Worm (Caenorhabditis elegans): Measurements from ENCODE around the gene C08E8.10.
A peak's percentile ranks its signal among the peaks of the same experiment; 100 is the strongest.

The C08E8.10 gene

DNA sequence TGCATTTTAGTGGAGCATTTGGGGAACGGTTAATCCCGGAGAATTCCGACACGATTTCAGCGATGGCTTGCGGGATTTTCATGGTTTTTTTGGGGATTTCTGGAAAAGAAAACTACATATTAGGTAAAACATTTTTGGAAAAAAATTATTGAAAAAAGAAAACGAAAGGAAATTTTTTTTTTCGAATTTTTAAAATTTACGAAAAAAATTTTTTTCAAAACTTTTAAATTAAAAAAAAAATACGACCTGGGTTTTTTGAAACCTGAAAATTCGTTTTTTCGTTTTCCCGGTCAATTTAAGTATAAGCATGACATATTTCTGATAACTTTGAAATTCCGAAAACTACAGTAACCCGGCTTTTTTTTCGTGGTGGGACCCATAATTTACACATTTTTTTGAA, at the start of gene C08E8.10:
Gene C08E8.10, minus strand, starts transcription at position 101 of the 400 bp plus-strand sequence.
- TF ChIP-seq nhr-111 (GFP tag; optimal IDR thresholded peaks at IDR 0.05) (no peak), jun-1 (tag; optimal IDR thresholded peaks at IDR 0.05) (no peak), spr-3 (GFP tag; optimal IDR thresholded peaks at IDR 0.05) (no peak)

DNA sequence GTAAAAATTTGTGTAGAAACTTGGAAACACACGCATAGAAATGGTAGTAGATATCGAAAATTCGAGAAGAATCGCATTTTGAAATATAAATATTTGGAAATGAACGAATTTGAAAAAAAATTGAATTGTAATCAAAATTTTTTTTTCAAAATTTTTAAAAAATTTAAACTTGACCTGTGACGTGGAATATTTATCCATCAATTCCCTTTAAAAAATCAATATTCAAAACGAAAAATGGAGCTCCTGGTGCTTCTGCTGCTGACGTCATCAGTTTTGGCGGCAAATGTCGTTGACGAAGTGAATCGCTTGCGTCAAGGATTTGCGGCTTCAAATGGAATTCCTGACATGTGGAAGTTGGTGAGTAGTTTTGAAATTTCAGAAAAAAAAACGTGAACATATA, 49.3 kb upstream of the C08E8.10 start, which contains the start of the genes Y51A2B.4 and Y51A2B.5:
Gene Y51A2B.4, minus strand, starts transcription at position 101 of the 400 bp plus-strand sequence.
Gene Y51A2B.5, plus strand, starts transcription at position 232 of the 400 bp plus-strand sequence.
- no peak for TF ChIP-seq Y48G9A.11 (GFP tag; IDR thresholded peaks at IDR 0.05)
- no peak for TF ChIP-seq dve-1 (tag; optimal IDR thresholded peaks at IDR 0.05; ENCODE audit: insufficient read depth)
- TF ChIP-seq sdz-12 (GFP tag; optimal IDR thresholded peaks at IDR 0.05), result no peak
- no peak for TF ChIP-seq Y75B8A.6 (GFP tag; IDR thresholded peaks at IDR 0.05)
- no peak for TF ChIP-seq T20F7.1 (GFP tag; optimal IDR thresholded peaks at IDR 0.05)
- no peak for TF ChIP-seq lin-38 (GFP tag; IDR thresholded peaks at IDR 0.05)
- no peak for TF ChIP-seq mxl-2 (GFP tag; conservative IDR thresholded peaks at IDR 0.05)
- no peak for TF ChIP-seq nhr-111 (GFP tag; optimal IDR thresholded peaks at IDR 0.05)
- no peak for TF ChIP-seq zfp-2 (tag; optimal IDR thresholded peaks at IDR 0.05)
- TF ChIP-seq mxl-3 (GFP tag; optimal IDR thresholded peaks at IDR 0.05), result no peak

DNA sequence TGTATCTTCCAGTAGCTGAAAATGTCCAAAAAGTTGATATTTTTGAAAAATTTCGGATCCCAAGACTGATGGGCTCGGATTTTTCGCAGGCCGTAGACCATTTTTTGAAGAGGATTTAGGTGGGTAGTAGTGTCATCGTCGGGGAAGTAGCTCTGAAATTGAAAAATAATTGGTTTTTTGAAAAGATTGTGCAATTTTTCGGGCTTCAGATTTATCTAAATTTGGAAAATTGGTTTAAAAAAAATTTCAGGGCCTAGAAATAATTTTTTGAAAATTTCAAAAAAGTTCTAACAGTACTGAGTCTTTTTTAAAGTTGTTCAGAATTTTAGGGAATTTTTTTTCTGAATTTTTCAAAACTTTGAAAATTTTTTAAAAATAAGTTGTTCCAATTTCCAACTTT, 42.9 kb upstream of the C08E8.10 start, which contains the start of gene nhr-288:
Gene nhr-288, minus strand, starts transcription at position 101 of the 400 bp plus-strand sequence.
- TF ChIP-seq D1046.2 (GFP tag; IDR thresholded peaks at IDR 0.05), result no peak
- no peak for TF ChIP-seq hmg-1.1 (GFP tag; IDR thresholded peaks at IDR 0.05)
- TF ChIP-seq jun-1 (tag; optimal IDR thresholded peaks at IDR 0.05), result no peak
- no peak for TF ChIP-seq egl-27 (tag; optimal IDR thresholded peaks at IDR 0.05)
- TF ChIP-seq nhr-76 (tag; optimal IDR thresholded peaks at IDR 0.05), result no peak
- no peak for TF ChIP-seq Y105C5A.15 (GFP tag; IDR thresholded peaks at IDR 0.05)
- TF ChIP-seq unc-62 (GFP tag; optimal IDR thresholded peaks at IDR 0.05 in 1 of 2), result peak in 1 of 2 experiments; percentile 9
- no peak for TF ChIP-seq unc-62 (tag; optimal IDR thresholded peaks at IDR 0.05)
- no peak for TF ChIP-seq spr-3 (GFP tag; optimal IDR thresholded peaks at IDR 0.05)

DNA sequence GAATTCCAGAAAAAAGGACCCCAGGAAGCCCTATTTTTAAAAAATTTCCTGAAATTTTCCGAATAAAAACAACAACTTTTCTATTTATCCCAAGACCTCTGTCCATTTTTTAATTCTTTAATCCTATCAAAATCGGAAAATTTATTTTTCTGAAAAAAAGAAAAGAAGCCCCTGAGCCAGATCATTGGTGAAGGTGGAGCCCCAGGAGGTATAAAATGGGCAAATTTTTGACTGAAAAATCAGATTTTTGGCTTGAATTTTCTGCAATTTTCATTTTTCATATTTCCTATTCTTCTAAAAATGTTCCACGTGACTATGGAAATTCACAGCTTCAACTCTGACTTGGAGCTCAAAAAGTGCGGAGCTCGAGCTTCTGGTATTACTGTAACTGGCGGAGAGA, 39.1 kb upstream of the C08E8.10 start, which contains the start of gene Y51A2B.8:
Gene Y51A2B.8, plus strand, starts transcription at position 301 of the 400 bp plus-strand sequence.
- TF ChIP-seq attf-4 (tag; optimal IDR thresholded peaks at IDR 0.05) (no peak), Y48G9A.11 (GFP tag; IDR thresholded peaks at IDR 0.05) (no peak), lin-15B (tag; optimal IDR thresholded peaks at IDR 0.05) (no peak), mdl-1 (tag; optimal IDR thresholded peaks at IDR 0.05) (no peak), nhr-111 (GFP tag; optimal IDR thresholded peaks at IDR 0.05) (no peak), nhr-11 (tag; optimal IDR thresholded peaks at IDR 0.05) (no peak), D1046.2 (GFP tag; IDR thresholded peaks at IDR 0.05) (no peak), ztf-7 (tag; optimal IDR thresholded peaks at IDR 0.05) (no peak), mxl-2 (GFP tag; conservative IDR thresholded peaks at IDR 0.05) (no peak), F37D6.2 (tag; optimal IDR thresholded peaks at IDR 0.05) (no peak), dmd-6 (GFP tag; IDR thresholded peaks at IDR 0.05) (no peak), unc-130 (GFP tag; optimal IDR thresholded peaks at IDR 0.05) (no peak), egl-27 (tag; optimal IDR thresholded peaks at IDR 0.05) (no peak), dmd-8 (GFP tag; IDR thresholded peaks at IDR 0.05) (no peak), nhr-42 (GFP tag; IDR thresholded peaks at IDR 0.05) (no peak), F44E2.7 (GFP tag; IDR thresholded peaks at IDR 0.05) (no peak), hif-1 (tag; optimal IDR thresholded peaks at IDR 0.05) (no peak), T20F7.1 (GFP tag; optimal IDR thresholded peaks at IDR 0.05) (no peak), ceh-44 (GFP tag; IDR thresholded peaks at IDR 0.05) (no peak)

DNA sequence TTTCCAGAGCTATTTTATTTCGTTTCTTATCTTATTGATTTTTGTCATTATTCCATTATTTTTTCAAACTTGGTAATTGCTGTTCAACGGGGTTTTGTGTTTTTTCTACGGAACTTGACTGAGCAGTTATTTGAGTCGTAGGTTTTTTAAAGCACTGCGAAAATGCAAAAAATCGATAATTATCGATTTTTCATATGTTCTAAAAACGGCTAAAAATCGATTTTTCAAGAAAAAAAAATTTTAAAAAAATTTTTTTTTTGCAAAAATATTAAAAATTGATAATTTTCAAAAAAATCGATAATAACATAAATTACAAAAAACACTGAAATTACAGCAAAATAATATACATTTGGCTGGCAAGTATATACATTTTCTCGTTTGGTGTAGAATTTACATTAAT, 35.8 kb upstream of the C08E8.10 start:
- TF ChIP-seq ZK546.5 (tag; optimal IDR thresholded peaks at IDR 0.05), result no peak
- peak; percentile 78 for TF ChIP-seq ceh-28 (tag; optimal IDR thresholded peaks at IDR 0.05)
